Worm (Caenorhabditis elegans) whole organism, late embryonic: ENCODE measurements around the gene inx-1.

ENCODE experiments used
- C08G9.2 ChIP-seq: sonication (generic microtip); optimal IDR thresholded peaks from 2 replicates; lab custom pipeline; 2016; ENCODE audit warnings: mild to moderate bottlenecking, missing genetic modification characterization, moderate library complexity, missing compliant biosample characterization
- Y22D7AL.16 ChIP-seq: sonication (generic microtip); optimal IDR thresholded peaks from 2 replicates; lab custom pipeline; 2016; ENCODE audit warnings: missing genetic modification characterization, missing compliant biosample characterization
- ceh-19 ChIP-seq: fragments of 200-800 bp; sonication (Bioruptor generic); optimal IDR thresholded peaks from 2 replicates; lab custom pipeline; 2018; ENCODE audit warnings: mild to moderate bottlenecking, missing genetic modification characterization, missing compliant biosample characterization
- ceh-24 ChIP-seq: sonication (generic microtip); optimal IDR thresholded peaks from 2 replicates; lab custom pipeline; 2016; ENCODE audit warnings: mild to moderate bottlenecking, missing genetic modification characterization, missing compliant biosample characterization
- ceh-30 ChIP-seq: fragments of 150-350 bp; optimal IDR thresholded peaks from 2 replicates; lab custom pipeline; 2014; ENCODE audit warnings: missing biosample characterization, missing genetic modification characterization
- ceh-48 ChIP-seq: sonication (generic microtip); optimal IDR thresholded peaks from 2 replicates; lab custom pipeline; 2016; ENCODE audit warnings: missing genetic modification characterization, inconsistent platforms, missing compliant biosample characterization
- ceh-6 ChIP-seq: fragments of 200-800 bp; sonication (Bioruptor generic); optimal IDR thresholded peaks from 2 replicates; lab custom pipeline; 2018; ENCODE audit warnings: mild to moderate bottlenecking, missing genetic modification characterization, missing compliant biosample characterization
- ceh-9 ChIP-seq: sonication (generic microtip); optimal IDR thresholded peaks from 2 replicates; lab custom pipeline; 2016; ENCODE audit warnings: mild to moderate bottlenecking, missing genetic modification characterization, inconsistent platforms, missing compliant biosample characterization
- dmd-4 ChIP-seq: sonication (generic microtip); optimal IDR thresholded peaks from 2 replicates; lab custom pipeline; 2016; ENCODE audit warnings: borderline replicate concordance, missing genetic modification characterization, missing compliant biosample characterization
- dve-1 ChIP-seq: sonication (generic microtip); optimal IDR thresholded peaks from 2 replicates; lab custom pipeline; 2017; ENCODE audit warnings: antibody characterized with exemption, mild to moderate bottlenecking, missing genetic modification characterization, missing compliant biosample characterization
- elt-4 ChIP-seq: sonication (generic microtip); optimal IDR thresholded peaks from 2 replicates; lab custom pipeline; 2016; ENCODE audit warnings: missing genetic modification characterization, missing compliant biosample characterization
- eyg-1 ChIP-seq: sonication (generic microtip); optimal IDR thresholded peaks from 2 replicates; lab custom pipeline; 2016; ENCODE audit warnings: missing genotype, missing genetic modification characterization, missing compliant biosample characterization
- fax-1 ChIP-seq: sonication (generic microtip); optimal IDR thresholded peaks from 2 replicates; lab custom pipeline; 2016; ENCODE audit warnings: missing genotype, missing genetic modification characterization, missing compliant biosample characterization
- fkh-10 ChIP-seq: fragments of 150-350 bp; optimal IDR thresholded peaks from 2 replicates; lab custom pipeline; 2014; ENCODE audit warnings: missing biosample characterization, missing genetic modification reagents, missing genetic modification characterization
- fkh-6 ChIP-seq: sonication (generic microtip); optimal IDR thresholded peaks from 2 replicates; lab custom pipeline; 2016; ENCODE audit warnings: missing genetic modification characterization, missing compliant biosample characterization
- gmeb-2 ChIP-seq: sonication (generic microtip); optimal IDR thresholded peaks from 2 replicates; lab custom pipeline; 2016; ENCODE audit warnings: missing genetic modification characterization, inconsistent platforms, missing compliant biosample characterization
- hlh-13 ChIP-seq: fragments of 200-800 bp; sonication (Bioruptor generic); optimal IDR thresholded peaks from 2 replicates; lab custom pipeline; 2018; ENCODE audit warnings: mild to moderate bottlenecking, missing genetic modification characterization, missing compliant biosample characterization
- hlh-15 ChIP-seq: sonication (generic microtip); optimal IDR thresholded peaks from 2 replicates; lab custom pipeline; 2016; ENCODE audit warnings: missing genetic modification characterization, missing compliant biosample characterization
- hlh-30 ChIP-seq: sonication (generic microtip); optimal IDR thresholded peaks from 2 replicates; lab custom pipeline; 2017; ENCODE audit warnings: antibody characterized with exemption, missing genetic modification characterization, missing compliant biosample characterization; ENCODE audit not compliant: insufficient read depth
- hlh-8 ChIP-seq: sonication (generic microtip); optimal IDR thresholded peaks from 2 replicates; lab custom pipeline; 2016; ENCODE audit warnings: missing genotype, missing genetic modification characterization, missing compliant biosample characterization
- lim-6 ChIP-seq: sonication (generic microtip); optimal IDR thresholded peaks from 2 replicates; lab custom pipeline; 2016; ENCODE audit warnings: missing genetic modification characterization, missing compliant biosample characterization
- nhr-232 ChIP-seq: sonication (generic microtip); optimal IDR thresholded peaks from 2 replicates; lab custom pipeline; 2016; ENCODE audit warnings: missing genetic modification characterization, missing compliant biosample characterization
- npax-4 ChIP-seq: sonication (generic microtip); optimal IDR thresholded peaks from 2 replicates; lab custom pipeline; 2016; ENCODE audit warnings: missing genetic modification characterization, missing compliant biosample characterization
- odd-2 ChIP-seq: sonication (generic microtip); optimal IDR thresholded peaks from 2 replicates; lab custom pipeline; 2017; ENCODE audit warnings: antibody characterized with exemption, mild to moderate bottlenecking, missing genetic modification characterization, missing compliant biosample characterization
- pat-9 ChIP-seq: fragments of 200-800 bp; sonication (Bioruptor generic); optimal IDR thresholded peaks from 2 replicates; lab custom pipeline; 2018; ENCODE audit warnings: mild to moderate bottlenecking, missing genetic modification characterization, moderate library complexity, missing compliant biosample characterization
- pax-1 ChIP-seq: fragments of 150-350 bp; optimal IDR thresholded peaks from 2 replicates; lab custom pipeline; 2014; ENCODE audit warnings: missing biosample characterization, missing genetic modification characterization
- pha-4 ChIP-seq: fragments of 150-350 bp; optimal IDR thresholded peaks from 2 replicates; lab custom pipeline; 2018; ENCODE audit warnings: missing biosample characterization, missing genetic modification reagents, missing genetic modification characterization
- rnt-1 ChIP-seq: sonication (generic microtip); optimal IDR thresholded peaks from 2 replicates; lab custom pipeline; 2016; ENCODE audit warnings: missing genetic modification characterization, missing compliant biosample characterization
- sox-4 ChIP-seq: sonication (generic microtip); optimal IDR thresholded peaks from 2 replicates; lab custom pipeline; 2017; ENCODE audit warnings: mild to moderate bottlenecking, missing genetic modification characterization, inconsistent platforms, missing compliant biosample characterization
- tbx-2 ChIP-seq: sonication (generic microtip); optimal IDR thresholded peaks from 2 replicates; lab custom pipeline; 2016; ENCODE audit warnings: missing genetic modification characterization, missing compliant biosample characterization
- tbx-7 ChIP-seq: sonication (generic microtip); optimal IDR thresholded peaks from 2 replicates; lab custom pipeline; 2016; ENCODE audit warnings: missing genotype, missing genetic modification characterization, missing compliant biosample characterization
- unc-3 ChIP-seq, 2 experiments: fragments of 200-800 bp in 1 of 2; sonication (Bioruptor generic) in 1 of 2; sonication (generic microtip) in 1 of 2; conservative IDR thresholded peaks in 1 of 2; optimal IDR thresholded peaks in 1 of 2; 2 replicates each; pipeline versions ENCODE4 v1.3.6 to Lab custom; 2016 to 2022; ENCODE audit warnings: missing compliant biosample characterization in 2 of 2, missing genetic modification characterization in 2 of 2, missing genetic modification reagents in 1 of 2
- unc-42 ChIP-seq: sonication (generic microtip); optimal IDR thresholded peaks from 2 replicates; lab custom pipeline; 2016; ENCODE audit warnings: missing genotype, missing genetic modification characterization, missing compliant biosample characterization
- unc-55 ChIP-seq: sonication (generic microtip); optimal IDR thresholded peaks from 2 replicates; lab custom pipeline; 2017; ENCODE audit warnings: missing biosample characterization, missing genetic modification reagents, missing genetic modification characterization
- unc-86 ChIP-seq: sonication (generic microtip); optimal IDR thresholded peaks from 2 replicates; lab custom pipeline; 2016; ENCODE audit warnings: missing genetic modification characterization, missing compliant biosample characterization
- zip-5 ChIP-seq: sonication (generic microtip); optimal IDR thresholded peaks from 2 replicates; lab custom pipeline; 2016; ENCODE audit warnings: missing genetic modification characterization, missing compliant biosample characterization

Gene inx-1

ce11 chrX:6940775-6941174 is 15.4 kb downstream of the inx-1 start:
- no peak for TF ChIP-seq lim-6 (tag; lab: Kevin White, UChicago)
- no peak for TF ChIP-seq hlh-8 (tag; lab: Kevin White, UChicago)
- no peak for TF ChIP-seq zip-5 (tag; lab: Kevin White, UChicago)
- TF ChIP-seq hlh-30 (tag; lab: Kevin White, UChicago), result no peak
- TF ChIP-seq fax-1 (tag; lab: Kevin White, UChicago), result no peak
- TF ChIP-seq pat-9, result no peak
- TF ChIP-seq ceh-24 (tag; lab: Kevin White, UChicago), result no peak
- TF ChIP-seq unc-55 (GFP tag; lab: Kevin White, UChicago), result no peak
- no peak for TF ChIP-seq unc-86
- no peak for TF ChIP-seq pha-4
- no peak for TF ChIP-seq nhr-232 (tag; lab: Kevin White, UChicago)
- no peak for TF ChIP-seq fkh-6 (tag; lab: Kevin White, UChicago)
- TF ChIP-seq dmd-4 (tag; lab: Kevin White, UChicago), result no peak
- TF ChIP-seq, all 69 proteins: peak for 0

ce11 chrX:6939917-6940316 is 16.3 kb downstream of the inx-1 start, which contains the start of gene C16E9.1:
TSS of gene C16E9.1 (plus strand) at chrX:6940217.
- TF ChIP-seq zip-5 (tag; lab: Kevin White, UChicago) (no peak), C08G9.2 (tag; lab: Kevin White, UChicago) (no peak), eyg-1 (tag; lab: Kevin White, UChicago) (no peak), elt-4 (tag; lab: Kevin White, UChicago) (no peak), ceh-19 (GFP tag; lab: Kevin White, UChicago) (no peak), odd-2 (tag; lab: Kevin White, UChicago) (no peak), npax-4 (no peak), pax-1 (no peak), unc-42 (no peak), fkh-10 (no peak), dve-1 (tag; lab: Kevin White, UChicago) (no peak), rnt-1 (tag; lab: Kevin White, UChicago) (no peak), ceh-30 (tag; lab: Kevin White, UChicago) (no peak), tbx-7 (tag; lab: Kevin White, UChicago) (no peak)
- TF ChIP-seq, all 69 proteins: peak for 0

- TF ChIP-seq ceh-24 (tag; lab: Kevin White, UChicago) (no peak), dmd-4 (tag; lab: Kevin White, UChicago) (no peak)
These were observed 18.5 kb downstream of the inx-1 start for ce11 chrX:6937742-6938141.

- TF ChIP-seq tbx-2 (tag; lab: Kevin White, UChicago), result no peak
- no peak for TF ChIP-seq zip-5 (tag; lab: Kevin White, UChicago)
- no peak for TF ChIP-seq unc-86
- TF ChIP-seq hlh-13 (GFP tag; lab: Kevin White, UChicago), result no peak
- TF ChIP-seq fkh-6 (tag; lab: Kevin White, UChicago), result no peak
- no peak for TF ChIP-seq ceh-24 (tag; lab: Kevin White, UChicago)
- no peak for TF ChIP-seq elt-4 (tag; lab: Kevin White, UChicago)
- no peak for TF ChIP-seq eyg-1 (tag; lab: Kevin White, UChicago)
- no peak for TF ChIP-seq gmeb-2 (tag; lab: Kevin White, UChicago)
- no peak for TF ChIP-seq odd-2 (tag; lab: Kevin White, UChicago)
- TF ChIP-seq ceh-9 (tag; lab: Kevin White, UChicago), result no peak
- no peak for TF ChIP-seq sox-4 (tag; lab: Kevin White, UChicago)
- TF ChIP-seq nhr-232 (tag; lab: Kevin White, UChicago), result no peak
- no peak for TF ChIP-seq ceh-6
- no peak for TF ChIP-seq ceh-48
- TF ChIP-seq unc-3 (GFP tag; conservative IDR thresholded peaks at IDR 0.05; lab: Robert Waterston, UW), result no peak
- TF ChIP-seq unc-3 (tag; optimal IDR thresholded peaks at IDR 0.05; lab: Kevin White, UChicago), result no peak
- no peak for TF ChIP-seq hlh-15 (tag; lab: Kevin White, UChicago)
- TF ChIP-seq Y22D7AL.16, result no peak
These were observed 20.8 kb downstream of the inx-1 start, which contains the start of gene C16E9.2 for ce11 chrX:6935430-6935829. TSS of gene C16E9.2 (plus strand) at chrX:6935730.
